In the genomic region with DNA sequence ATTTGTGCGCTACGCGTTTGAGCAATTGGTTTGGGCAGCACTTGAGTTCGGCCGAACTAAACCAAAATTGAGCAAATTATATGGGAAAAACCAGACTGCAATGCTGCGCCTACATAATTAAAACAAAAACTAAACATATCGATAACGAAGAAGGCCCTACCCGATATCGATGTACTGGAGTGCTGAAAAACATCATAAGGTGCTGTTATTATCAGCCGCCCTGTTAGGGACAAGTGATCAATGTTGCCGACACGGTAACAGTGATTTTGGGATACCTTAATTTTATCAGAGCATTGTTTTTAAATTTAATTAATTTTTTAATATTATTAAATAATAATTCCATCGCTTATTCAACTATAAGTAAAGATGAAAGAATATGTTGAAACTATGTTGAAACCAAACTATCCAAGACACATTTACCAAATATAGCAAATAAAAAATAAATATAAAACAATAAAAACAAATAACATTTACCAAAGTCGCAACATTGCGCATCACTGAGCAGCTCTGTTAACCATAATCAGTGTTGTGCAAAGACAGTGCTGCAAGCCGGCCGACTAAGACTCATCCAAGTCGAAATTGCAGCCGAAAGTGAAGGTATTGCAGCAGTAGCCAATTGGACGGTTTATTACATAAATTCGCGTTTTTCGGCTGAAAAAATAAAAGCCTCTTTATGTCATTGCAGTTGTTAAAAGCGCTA, we compare ENCODE assay signal across 1 fruit fly cellular context.
A peak's percentile ranks its signal among the peaks of the same experiment; 100 is the strongest.
TF ChIP-seq lines count a peak whose summit lies in the region.

A gene (minus strand): TSS at position 131 of the 700 bp plus-strand sequence.
A gene (minus strand): TSS at position 136 of the 700 bp plus-strand sequence.
A gene (plus strand): TSS at position 554 of the 700 bp plus-strand sequence.

TF ChIP-seq in whole organism, embryonic, 481 proteins besides CTCF, POLR2A, EP300 and RAD21 (continued from another document and continues in another):
- TF ChIP-seq CG2120 (GFP tag; optimal IDR thresholded peaks at IDR 0.05; lab: Kevin White, UChicago) (peak; percentile 22), CG7786 (GFP tag; optimal IDR thresholded peaks at IDR 0.05; lab: Kevin White, UChicago) (no peak), CG17361 (GFP tag; IDR thresholded peaks at IDR 0.05; lab: Robert Waterston, UW) (peak; percentile 78), dmrt99B (tag; optimal IDR thresholded peaks at IDR 0.05; lab: Kevin White, UChicago) (peak; percentile 23), Atf6 (GFP tag; IDR thresholded peaks at IDR 0.05; lab: Robert Waterston, UW) (no peak), Blimp-1 (GFP tag; optimal IDR thresholded peaks at IDR 0.05; lab: Kevin White, UChicago) (peak; percentile 40), Lhr (GFP tag; optimal IDR thresholded peaks at IDR 0.05; lab: Kevin White, UChicago) (peak; percentile 1), Xbp1 (GFP tag; optimal IDR thresholded peaks at IDR 0.05; lab: Kevin White, UChicago) (peak; percentile 40), dmrt11E (tag; optimal IDR thresholded peaks at IDR 0.05; lab: Kevin White, UChicago) (peak; percentile 36), CG30403 (GFP tag; optimal IDR thresholded peaks at IDR 0.05; lab: Kevin White, UChicago) (peak; percentile 47), Dip2 (GFP tag; IDR thresholded peaks at IDR 0.05; lab: Robert Waterston, UW) (no peak), CG31441 (GFP tag; IDR thresholded peaks at IDR 0.05; lab: Robert Waterston, UW) (peak; percentile 85), CG15269 (tag; optimal IDR thresholded peaks at IDR 0.05; lab: Kevin White, UChicago) (peak; percentile 33), CG8290 (GFP tag; optimal IDR thresholded peaks at IDR 0.05; lab: Kevin White, UChicago) (peak; percentile 61), CG8290 (tag; optimal IDR thresholded peaks at IDR 0.05; lab: Kevin White, UChicago) (peak in 1 of 2 experiments; percentile 1), D19A (tag; optimal IDR thresholded peaks at IDR 0.05; lab: Kevin White, UChicago) (peak; percentile 33), Jarid2 (GFP tag; optimal IDR thresholded peaks at IDR 0.05; lab: Kevin White, UChicago) (peak; percentile 61), insv (GFP tag; optimal IDR thresholded peaks at IDR 0.05; lab: Kevin White, UChicago) (peak in 1 of 2 experiments; percentile 8), Meics (GFP tag; optimal IDR thresholded peaks at IDR 0.05; lab: Kevin White, UChicago) (peak; percentile 46), CG11504 (tag; optimal IDR thresholded peaks at IDR 0.05; lab: Kevin White, UChicago) (peak; percentile 75), CG10654 (GFP tag; optimal IDR thresholded peaks at IDR 0.05; lab: Kevin White, UChicago) (peak; percentile 29), CG17359 (tag; optimal IDR thresholded peaks at IDR 0.05; lab: Kevin White, UChicago) (no peak), CG1792 (GFP tag; optimal IDR thresholded peaks at IDR 0.05; lab: Kevin White, UChicago) (no peak), Dref (GFP tag; IDR thresholded peaks at IDR 0.05; lab: Robert Waterston, UW) (peak; percentile 71), Ets65A (GFP tag; lab: Kevin White, UChicago) (peak; percentile 41), Bteb2 (GFP tag; optimal IDR thresholded peaks at IDR 0.05; lab: Kevin White, UChicago) (no peak), row (GFP tag; IDR thresholded peaks at IDR 0.05; lab: Robert Waterston, UW) (peak; percentile 83), tll (GFP tag; optimal IDR thresholded peaks at IDR 0.05; lab: Kevin White, UChicago) (peak in 1 of 2 experiments; percentile 13), CG10267 (tag; optimal IDR thresholded peaks at IDR 0.05; lab: Kevin White, UChicago) (peak; percentile 99), hbn (GFP tag; IDR thresholded peaks at IDR 0.05; lab: Robert Waterston, UW; ENCODE audit: partially characterized antibody) (peak; percentile 43; the same call in 1 of the 2 replicates), CG34224 (GFP tag; IDR thresholded peaks at IDR 0.05; lab: Robert Waterston, UW; ENCODE audit: partially characterized antibody) (no peak), CG10543 (GFP tag; optimal IDR thresholded peaks at IDR 0.05; lab: Kevin White, UChicago) (peak; percentile 46), Ssrp (tag; optimal IDR thresholded peaks at IDR 0.05; lab: Kevin White, UChicago) (peak; percentile 12), Nf-YC (tag; optimal IDR thresholded peaks at IDR 0.05; lab: Kevin White, UChicago) (peak; percentile 59), twi (tag; optimal IDR thresholded peaks at IDR 0.05; lab: Kevin White, UChicago) (peak; percentile 26), corto (GFP tag; optimal IDR thresholded peaks at IDR 0.05; lab: Kevin White, UChicago) (peak; percentile 18), Dp (GFP tag; optimal IDR thresholded peaks at IDR 0.05; lab: Kevin White, UChicago) (peak; percentile 17), gem (tag; optimal IDR thresholded peaks at IDR 0.05; lab: Kevin White, UChicago) (peak; percentile 59), ind (GFP tag; optimal IDR thresholded peaks at IDR 0.05; lab: Kevin White, UChicago) (peak; percentile 48), slou (GFP tag; optimal IDR thresholded peaks at IDR 0.05; lab: Kevin White, UChicago) (no peak), tin (GFP tag; optimal IDR thresholded peaks at IDR 0.05; lab: Kevin White, UChicago) (peak; percentile 5), MESR4 (GFP tag; optimal IDR thresholded peaks at IDR 0.05; lab: Kevin White, UChicago) (peak; percentile 72), Atf3 (GFP tag; optimal IDR thresholded peaks at IDR 0.05; lab: Kevin White, UChicago) (no peak), CG6765 (GFP tag; optimal IDR thresholded peaks at IDR 0.05; lab: Kevin White, UChicago) (no peak), HmgD (GFP tag; optimal IDR thresholded peaks at IDR 0.05; lab: Kevin White, UChicago) (no peak), PHDP (tag; optimal IDR thresholded peaks at IDR 0.05; lab: Kevin White, UChicago) (peak; percentile 10), Sry-δ (GFP tag; optimal IDR thresholded peaks at IDR 0.05; lab: Kevin White, UChicago) (peak; percentile 6), lab (GFP tag; optimal IDR thresholded peaks at IDR 0.05; lab: Kevin White, UChicago) (peak; percentile 66), bbx (GFP tag; IDR thresholded peaks at IDR 0.05; lab: Robert Waterston, UW; ENCODE audit: partially characterized antibody) (peak; percentile 69), CG6791 (GFP tag; IDR thresholded peaks at IDR 0.05; lab: Robert Waterston, UW; ENCODE audit: partially characterized antibody) (peak; percentile 58; the same call in 1 of the 3 replicates), CG32532 (GFP tag; IDR thresholded peaks at IDR 0.05; lab: Robert Waterston, UW) (no peak), CG9817 (tag; optimal IDR thresholded peaks at IDR 0.05; lab: Kevin White, UChicago) (peak; percentile 42), inv (GFP tag; IDR thresholded peaks at IDR 0.05; lab: Robert Waterston, UW; ENCODE audit: partially characterized antibody) (peak; percentile 49), CG18599 (GFP tag; optimal IDR thresholded peaks at IDR 0.05; lab: Kevin White, UChicago) (peak; percentile 59), NfI (GFP tag; optimal IDR thresholded peaks at IDR 0.05; lab: Kevin White, UChicago) (peak; percentile 57), CG10321 (GFP tag; IDR thresholded peaks at IDR 0.05; lab: Robert Waterston, UW) (no peak), Elba2 (GFP tag; optimal IDR thresholded peaks at IDR 0.05; lab: Kevin White, UChicago) (peak; percentile 92), sob (GFP tag; IDR thresholded peaks at IDR 0.05; lab: Robert Waterston, UW) (no peak), CG1529 (GFP tag; optimal IDR thresholded peaks at IDR 0.05; lab: Kevin White, UChicago) (peak; percentile 15), Hmr (GFP tag; optimal IDR thresholded peaks at IDR 0.05; lab: Kevin White, UChicago) (peak; percentile 41), sens (GFP tag; lab: Kevin White, UChicago) (peak; percentile 60), CG8765 (GFP tag; IDR thresholded peaks at IDR 0.05; lab: Robert Waterston, UW) (no peak), CG4820 (GFP tag; optimal IDR thresholded peaks at IDR 0.05; lab: Kevin White, UChicago) (peak; percentile 28), CG5180 (GFP tag; optimal IDR thresholded peaks at IDR 0.05; lab: Kevin White, UChicago) (peak; percentile 27), GATAe (GFP tag; conservative IDR thresholded peaks at IDR 0.05; lab: Robert Waterston, UW) (no peak), CG11560 (tag; IDR thresholded peaks at IDR 0.05; lab: Robert Waterston, UW) (no peak), CG15479 (GFP tag; optimal IDR thresholded peaks at IDR 0.05; lab: Kevin White, UChicago) (peak; percentile 90), Adf1 (GFP tag; IDR thresholded peaks at IDR 0.05; lab: Robert Waterston, UW) (peak; percentile 13; the same call in 1 of the 2 replicates), CG15601 (tag; optimal IDR thresholded peaks at IDR 0.05; lab: Kevin White, UChicago) (peak; percentile 33), exex (tag; optimal IDR thresholded peaks at IDR 0.05; lab: Kevin White, UChicago) (peak; percentile 21), Drgx (GFP tag; IDR thresholded peaks at IDR 0.05; lab: Robert Waterston, UW) (no peak), Dek (tag; optimal IDR thresholded peaks at IDR 0.05; lab: Kevin White, UChicago) (peak; percentile 24), CG2199 (GFP tag; IDR thresholded peaks at IDR 0.05; lab: Robert Waterston, UW) (no peak), fd3F (GFP tag; optimal IDR thresholded peaks at IDR 0.05; lab: Kevin White, UChicago) (no peak), Sry-β (GFP tag; optimal IDR thresholded peaks at IDR 0.05; lab: Kevin White, UChicago) (peak; percentile 95), CG1024 (GFP tag; IDR thresholded peaks at IDR 0.05; lab: Robert Waterston, UW) (no peak), sug (tag; optimal IDR thresholded peaks at IDR 0.05; lab: Kevin White, UChicago) (peak; percentile 57), CG13894 (tag; optimal IDR thresholded peaks at IDR 0.05; lab: Kevin White, UChicago) (peak; percentile 40), usp (GFP tag; optimal IDR thresholded peaks at IDR 0.05; lab: Kevin White, UChicago) (no peak), Doc2 (GFP tag; IDR thresholded peaks at IDR 0.05; lab: Robert Waterston, UW) (no peak), stwl (tag; optimal IDR thresholded peaks at IDR 0.05; lab: Kevin White, UChicago) (peak; percentile 56), trem (tag; optimal IDR thresholded peaks at IDR 0.05; lab: Kevin White, UChicago) (peak; percentile 57), al (GFP tag; IDR thresholded peaks at IDR 0.05; lab: Robert Waterston, UW) (no peak), rib (GFP tag; IDR thresholded peaks at IDR 0.05; lab: Robert Waterston, UW) (no peak), CG13123 (GFP tag; optimal IDR thresholded peaks at IDR 0.05; lab: Kevin White, UChicago) (peak; percentile 22), CG7839 (tag; optimal IDR thresholded peaks at IDR 0.05; lab: Kevin White, UChicago) (peak; percentile 57), HLH4C (GFP tag; IDR thresholded peaks at IDR 0.05; lab: Robert Waterston, UW; ENCODE audit: partially characterized antibody) (peak; percentile 50; the same call in 2 of the 3 replicates), CG2116 (GFP tag; optimal IDR thresholded peaks at IDR 0.05; lab: Kevin White, UChicago) (peak; percentile 58), Nf-YA (GFP tag; IDR thresholded peaks at IDR 0.05; lab: Robert Waterston, UW) (no peak), Trl (optimal IDR thresholded peaks at IDR 0.05; lab: Kevin White, UChicago) (peak in 1 of 2 experiments; percentile 12), Trl (GFP tag; optimal IDR thresholded peaks at IDR 0.05; lab: Kevin White, UChicago) (no peak), gcm (GFP tag; optimal IDR thresholded peaks at IDR 0.05; lab: Kevin White, UChicago) (peak; percentile 22), lola (GFP tag; optimal IDR thresholded peaks at IDR 0.05; lab: Kevin White, UChicago) (peak in 1 of 3 experiments; percentile 40), amos (GFP tag; IDR thresholded peaks at IDR 0.05; lab: Robert Waterston, UW; ENCODE audit: partially characterized antibody) (peak; percentile 61), Dll (GFP tag; IDR thresholded peaks at IDR 0.05; lab: Robert Waterston, UW; ENCODE audit: partially characterized antibody) (no peak; the same call in 3 of the 4 replicates), vvl (GFP tag; IDR thresholded peaks at IDR 0.05; lab: Robert Waterston, UW) (peak; percentile 51; the same call in 1 of the 2 replicates), ewg (GFP tag; optimal IDR thresholded peaks at IDR 0.05; lab: Kevin White, UChicago) (peak; percentile 18), CG18619 (GFP tag; optimal IDR thresholded peaks at IDR 0.05; lab: Kevin White, UChicago) (peak; percentile 57), CG12104 (GFP tag; optimal IDR thresholded peaks at IDR 0.05; lab: Kevin White, UChicago) (peak; percentile 39), zen (tag; optimal IDR thresholded peaks at IDR 0.05; lab: Kevin White, UChicago) (peak; percentile 5), Max (GFP tag; optimal IDR thresholded peaks at IDR 0.05; lab: Kevin White, UChicago) (peak; percentile 50), unpg (GFP tag; optimal IDR thresholded peaks at IDR 0.05; lab: Kevin White, UChicago) (peak; percentile 8), bcd (GFP tag; optimal IDR thresholded peaks at IDR 0.05; lab: Kevin White, UChicago) (peak; percentile 52), sc (optimal IDR thresholded peaks at IDR 0.05; lab: Kevin White, UChicago) (no peak), sc (GFP tag; optimal IDR thresholded peaks at IDR 0.05; lab: Kevin White, UChicago) (peak; percentile 26), Scr (GFP tag; IDR thresholded peaks at IDR 0.05; lab: Robert Waterston, UW; ENCODE audit: partially characterized antibody) (peak; percentile 45), CG7928 (GFP tag; optimal IDR thresholded peaks at IDR 0.05; lab: Kevin White, UChicago) (no peak), oc (tag; optimal IDR thresholded peaks at IDR 0.05; lab: Kevin White, UChicago) (peak; percentile 26), Oli (tag; optimal IDR thresholded peaks at IDR 0.05; lab: Kevin White, UChicago) (peak; percentile 35), az2 (GFP tag; optimal IDR thresholded peaks at IDR 0.05; lab: Kevin White, UChicago) (peak; percentile 20), crp (GFP tag; optimal IDR thresholded peaks at IDR 0.05; lab: Kevin White, UChicago) (peak in 1 of 2 experiments; percentile 33), tio (GFP tag; optimal IDR thresholded peaks at IDR 0.05; lab: Kevin White, UChicago) (peak; percentile 2), CG12659 (GFP tag; optimal IDR thresholded peaks at IDR 0.05; lab: Kevin White, UChicago) (peak; percentile 81), chinmo (GFP tag; IDR thresholded peaks at IDR 0.05; lab: Robert Waterston, UW; ENCODE audit: partially characterized antibody) (peak; percentile 83; the same call in 1 of the 4 replicates), YL-1 (GFP tag; optimal IDR thresholded peaks at IDR 0.05; lab: Kevin White, UChicago) (peak; percentile 42), HLHmδ (GFP tag; optimal IDR thresholded peaks at IDR 0.05; lab: Kevin White, UChicago) (no peak), CG15514 (GFP tag; optimal IDR thresholded peaks at IDR 0.05; lab: Kevin White, UChicago) (peak; percentile 40), cato (GFP tag; optimal IDR thresholded peaks at IDR 0.05; lab: Kevin White, UChicago; ENCODE audit: borderline replicate concordance) (no peak), sd (tag; optimal IDR thresholded peaks at IDR 0.05; lab: Kevin White, UChicago) (no peak), Med (GFP tag; lab: Kevin White, UChicago) (peak; percentile 70)
